2 fruit fly cellular contexts compared by ENCODE assay signal in the genomic region with DNA sequence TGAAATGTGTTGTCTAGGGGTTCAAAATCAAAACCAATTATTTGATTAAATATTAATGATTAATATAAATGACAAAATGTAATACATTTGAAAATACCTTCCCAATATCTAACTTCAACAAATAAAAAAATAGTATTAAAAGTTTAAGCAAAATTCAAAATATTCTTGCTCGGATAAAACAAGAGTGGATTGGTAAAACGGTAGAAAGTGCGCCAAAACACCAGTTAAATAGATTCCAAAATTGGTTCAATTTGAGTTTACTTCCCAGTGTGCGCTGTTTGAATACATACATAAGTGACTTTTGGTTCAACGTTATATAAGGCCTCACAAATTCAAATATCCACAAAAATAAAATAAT.
A peak's percentile ranks its signal among the peaks of the same experiment; 100 is the strongest.
TF ChIP-seq lines count a peak whose summit lies in the region.

No protein-coding gene starts in this region.

TF ChIP-seq in whole organism, embryonic, 481 proteins besides CTCF, POLR2A, EP300 and RAD21 (continued from another document and continues in another):
- peak; percentile 3 for TF ChIP-seq zen (tag; optimal IDR thresholded peaks at IDR 0.05; lab: Kevin White, UChicago)
- TF ChIP-seq CG1647 (GFP tag; optimal IDR thresholded peaks at IDR 0.05; lab: Kevin White, UChicago) = peak; percentile 26
- peak; percentile 29 for TF ChIP-seq trh (GFP tag; optimal IDR thresholded peaks at IDR 0.05; lab: Kevin White, UChicago)
- peak; percentile 8 for TF ChIP-seq chn (GFP tag; optimal IDR thresholded peaks at IDR 0.05; lab: Kevin White, UChicago)
- TF ChIP-seq HmgD (GFP tag; optimal IDR thresholded peaks at IDR 0.05; lab: Kevin White, UChicago) = no peak
- TF ChIP-seq fru (optimal IDR thresholded peaks at IDR 0.05; lab: Kevin White, UChicago) = no peak
- TF ChIP-seq run (tag; optimal IDR thresholded peaks at IDR 0.05; lab: Kevin White, UChicago) = peak; percentile 29
- TF ChIP-seq CG14050 (GFP tag; IDR thresholded peaks at IDR 0.05; lab: Robert Waterston, UW) = peak; percentile 62
- TF ChIP-seq CG16863 (GFP tag; optimal IDR thresholded peaks at IDR 0.05; lab: Kevin White, UChicago) = peak; percentile 27
- TF ChIP-seq CG4328 (GFP tag; optimal IDR thresholded peaks at IDR 0.05; lab: Kevin White, UChicago) = no peak
- peak; percentile 71 for TF ChIP-seq slbo (GFP tag; IDR thresholded peaks at IDR 0.05; lab: Robert Waterston, UW)
- no peak for TF ChIP-seq Ets65A (GFP tag; lab: Kevin White, UChicago)
- peak; percentile 55 for TF ChIP-seq Hr3 (GFP tag; optimal IDR thresholded peaks at IDR 0.05; lab: Kevin White, UChicago)
- TF ChIP-seq Spps (tag; optimal IDR thresholded peaks at IDR 0.05; lab: Kevin White, UChicago) = no peak
- no peak for TF ChIP-seq jing (GFP tag; optimal IDR thresholded peaks at IDR 0.05; lab: Kevin White, UChicago)
- TF ChIP-seq CG11398 (GFP tag; optimal IDR thresholded peaks at IDR 0.05; lab: Kevin White, UChicago) = no peak
- TF ChIP-seq Mad (GFP tag; optimal IDR thresholded peaks at IDR 0.05; lab: Kevin White, UChicago) = peak; percentile 15
- TF ChIP-seq CG13775 (GFP tag; optimal IDR thresholded peaks at IDR 0.05; lab: Kevin White, UChicago) = peak; percentile 38
- TF ChIP-seq CG10267 (tag; optimal IDR thresholded peaks at IDR 0.05; lab: Kevin White, UChicago) = no peak
- no peak for TF ChIP-seq prd (optimal IDR thresholded peaks at IDR 0.05; lab: Kevin White, UChicago)
- TF ChIP-seq prd (GFP tag; IDR thresholded peaks at IDR 0.05; lab: Robert Waterston, UW) = peak; percentile 57; the same call in 2 of the 3 replicates
- peak; percentile 70 for TF ChIP-seq salm (tag; optimal IDR thresholded peaks at IDR 0.05; lab: Kevin White, UChicago)
- TF ChIP-seq Hr39 (optimal IDR thresholded peaks at IDR 0.05; lab: Kevin White, UChicago) = no peak
- no peak for TF ChIP-seq gt (GFP tag; IDR thresholded peaks at IDR 0.05; lab: Robert Waterston, UW)
- TF ChIP-seq zfh2 (GFP tag; optimal IDR thresholded peaks at IDR 0.05; lab: Kevin White, UChicago) = no peak
- TF ChIP-seq CG34422 (GFP tag; IDR thresholded peaks at IDR 0.05; lab: Robert Waterston, UW) = no peak
- TF ChIP-seq zen2 (GFP tag; IDR thresholded peaks at IDR 0.05; lab: Robert Waterston, UW; ENCODE audit: partially characterized antibody) = no peak
- peak; percentile 69 for TF ChIP-seq CG14014 (GFP tag; IDR thresholded peaks at IDR 0.05; lab: Robert Waterston, UW)
- TF ChIP-seq Xrp1 (GFP tag; IDR thresholded peaks at IDR 0.05; lab: Robert Waterston, UW) = peak; percentile 71
- TF ChIP-seq gfzf (GFP tag; optimal IDR thresholded peaks at IDR 0.05; lab: Kevin White, UChicago) = no peak
- TF ChIP-seq emc (GFP tag; optimal IDR thresholded peaks at IDR 0.05; lab: Kevin White, UChicago) = no peak
- peak; percentile 59 for TF ChIP-seq CG14441 (GFP tag; IDR thresholded peaks at IDR 0.05; lab: Robert Waterston, UW)
- TF ChIP-seq CG7556 (GFP tag; optimal IDR thresholded peaks at IDR 0.05; lab: Kevin White, UChicago) = peak; percentile 81
- TF ChIP-seq esg (GFP tag; conservative IDR thresholded peaks at IDR 0.05; lab: Robert Waterston, UW) = peak; percentile 69; the same call in 1 of the 2 replicates
- TF ChIP-seq Bdp1 (GFP tag; optimal IDR thresholded peaks at IDR 0.05; lab: Kevin White, UChicago) = no peak
- no peak for TF ChIP-seq nerfin-2 (GFP tag; IDR thresholded peaks at IDR 0.05; lab: Robert Waterston, UW; ENCODE audit: partially characterized antibody)
- TF ChIP-seq PHDP (tag; optimal IDR thresholded peaks at IDR 0.05; lab: Kevin White, UChicago) = peak; percentile 79
- peak; percentile 25 for TF ChIP-seq ewg (GFP tag; optimal IDR thresholded peaks at IDR 0.05; lab: Kevin White, UChicago)
- peak; percentile 46; the same call in 1 of the 2 replicates for TF ChIP-seq Awh (GFP tag; IDR thresholded peaks at IDR 0.05; lab: Robert Waterston, UW)
- peak; percentile 62 for TF ChIP-seq CG10147 (GFP tag; optimal IDR thresholded peaks at IDR 0.05; lab: Kevin White, UChicago)
- TF ChIP-seq CG4854 (GFP tag; optimal IDR thresholded peaks at IDR 0.05; lab: Kevin White, UChicago) = peak; percentile 21
- TF ChIP-seq MBD-R2 (GFP tag; IDR thresholded peaks at IDR 0.05; lab: Robert Waterston, UW) = no peak
- no peak for TF ChIP-seq mirr (GFP tag; optimal IDR thresholded peaks at IDR 0.05; lab: Kevin White, UChicago)
- peak; percentile 65 for TF ChIP-seq CG9437 (GFP tag; optimal IDR thresholded peaks at IDR 0.05; lab: Kevin White, UChicago)
- peak; percentile 31 to 78 for TF ChIP-seq Pdp1 (GFP tag; optimal IDR thresholded peaks at IDR 0.05; lab: Kevin White, UChicago)
- peak; percentile 81 for TF ChIP-seq Atf6 (GFP tag; IDR thresholded peaks at IDR 0.05; lab: Robert Waterston, UW)
- TF ChIP-seq MTF-1 (GFP tag; optimal IDR thresholded peaks at IDR 0.05; lab: Kevin White, UChicago; ENCODE audit: borderline replicate concordance) = no peak
- TF ChIP-seq CG10431 (GFP tag; optimal IDR thresholded peaks at IDR 0.05; lab: Kevin White, UChicago) = no peak
- TF ChIP-seq nerfin-1 (tag; optimal IDR thresholded peaks at IDR 0.05; lab: Kevin White, UChicago) = peak; percentile 55
- TF ChIP-seq H2.0 (GFP tag; IDR thresholded peaks at IDR 0.05; lab: Robert Waterston, UW) = peak; percentile 45
- no peak for TF ChIP-seq pb (GFP tag; optimal IDR thresholded peaks at IDR 0.05; lab: Kevin White, UChicago)
- TF ChIP-seq inv (GFP tag; IDR thresholded peaks at IDR 0.05; lab: Robert Waterston, UW; ENCODE audit: partially characterized antibody) = no peak
- TF ChIP-seq CG2889 (GFP tag; IDR thresholded peaks at IDR 0.05; lab: Robert Waterston, UW) = peak; percentile 72; the same call in 1 of the 3 replicates
- no peak for TF ChIP-seq CG8478 (optimal IDR thresholded peaks at IDR 0.05; lab: Kevin White, UChicago)
- TF ChIP-seq Asciz (GFP tag; optimal IDR thresholded peaks at IDR 0.05; lab: Kevin White, UChicago) = peak; percentile 68
- peak; percentile 68 for TF ChIP-seq NfI (GFP tag; optimal IDR thresholded peaks at IDR 0.05; lab: Kevin White, UChicago)
- TF ChIP-seq kah (GFP tag; optimal IDR thresholded peaks at IDR 0.05; lab: Kevin White, UChicago) = peak; percentile 30
- peak; percentile 71 for TF ChIP-seq lilli (GFP tag; optimal IDR thresholded peaks at IDR 0.05; lab: Kevin White, UChicago)
- no peak for TF ChIP-seq CG4282 (GFP tag; optimal IDR thresholded peaks at IDR 0.05; lab: Kevin White, UChicago)
- TF ChIP-seq CG4820 (GFP tag; optimal IDR thresholded peaks at IDR 0.05; lab: Kevin White, UChicago) = peak; percentile 50
- TF ChIP-seq pfk (GFP tag; optimal IDR thresholded peaks at IDR 0.05; lab: Kevin White, UChicago) = no peak
- peak; percentile 22 for TF ChIP-seq CG15514 (GFP tag; optimal IDR thresholded peaks at IDR 0.05; lab: Kevin White, UChicago)
- TF ChIP-seq CG10565 (GFP tag; optimal IDR thresholded peaks at IDR 0.05; lab: Kevin White, UChicago) = no peak
- TF ChIP-seq CG2199 (GFP tag; IDR thresholded peaks at IDR 0.05; lab: Robert Waterston, UW) = no peak

TF ChIP-seq in whole organism, prepupa, 60 proteins besides CTCF, POLR2A, EP300 and RAD21 (continued from another document):
- peak; percentile 76 for TF ChIP-seq Ets96B (tag; optimal IDR thresholded peaks at IDR 0.05; lab: Kevin White, UChicago)
- TF ChIP-seq CG3032 (tag; optimal IDR thresholded peaks at IDR 0.05; lab: Kevin White, UChicago) = peak; percentile 58
- peak; percentile 72 for TF ChIP-seq Lpt (GFP tag; optimal IDR thresholded peaks at IDR 0.05; lab: Kevin White, UChicago)
- TF ChIP-seq CG6276 (GFP tag; optimal IDR thresholded peaks at IDR 0.05; lab: Kevin White, UChicago) = peak; percentile 85
- peak; percentile 79 for TF ChIP-seq CG34406 (GFP tag; optimal IDR thresholded peaks at IDR 0.05; lab: Kevin White, UChicago)
- peak; percentile 80 for TF ChIP-seq CG32006 (GFP tag; optimal IDR thresholded peaks at IDR 0.05; lab: Kevin White, UChicago)
- TF ChIP-seq CG11762 (GFP tag; optimal IDR thresholded peaks at IDR 0.05; lab: Kevin White, UChicago; ENCODE audit: insufficient read depth) = peak; percentile 2
- peak; percentile 39 for TF ChIP-seq CG11902 (GFP tag; optimal IDR thresholded peaks at IDR 0.05; lab: Kevin White, UChicago)
TF ChIP-seq in whole organism, prepupa: peak in this region for 52.
